Fruit fly (Drosophila melanogaster): ENCODE results near the gene CG15332.

- TF ChIP-seq CG8478 (optimal IDR thresholded peaks at IDR 0.05), result no peak
- TF ChIP-seq pan (optimal IDR thresholded peaks at IDR 0.05), result no peak
Measured at dm6 chrX:7946858-7947313, 8.9 kb downstream of the CG15332 start, which contains the start of gene orion.

Measured in whole organism.